Worm (Caenorhabditis elegans): ENCODE results near the gene vha-13.

The vha-13 gene

DNA sequence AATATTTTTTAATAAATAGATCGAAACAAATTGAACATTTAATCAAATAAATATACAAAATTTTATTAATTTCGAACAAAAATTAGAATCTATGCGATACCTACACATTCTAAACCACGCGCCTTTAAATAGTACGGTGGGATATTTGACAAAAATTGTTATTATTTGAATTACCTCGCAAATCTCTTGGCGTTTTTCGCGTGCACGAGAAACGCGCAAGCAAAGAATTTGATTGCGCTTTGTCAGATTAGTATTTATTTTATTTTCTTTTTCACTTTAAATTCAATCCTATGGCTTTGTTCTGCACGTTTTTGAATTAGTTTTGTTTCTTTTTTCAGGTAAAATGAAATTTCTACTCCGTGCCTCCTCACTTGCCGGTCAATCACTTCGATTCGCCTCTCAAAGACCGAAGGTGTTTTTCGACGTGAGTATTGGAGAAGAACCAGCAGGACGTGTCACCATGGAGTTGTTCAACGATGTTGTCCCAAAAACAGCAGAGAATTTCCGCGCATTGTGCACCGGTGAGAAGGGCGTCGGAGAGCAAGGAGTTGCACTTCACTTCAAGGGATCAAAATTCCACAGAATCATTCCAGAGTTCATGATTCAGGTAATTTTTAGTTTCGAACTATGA is 4.3 kb downstream of the vha-13 start, which contains the start of gene cyn-1 (continued):
- peak; percentile 60 for TF ChIP-seq mab-5 (tag; optimal IDR thresholded peaks at IDR 0.05)
- no peak for TF ChIP-seq elt-3 (tag; optimal IDR thresholded peaks at IDR 0.05)
- no peak for TF ChIP-seq ZK546.5 (tag; optimal IDR thresholded peaks at IDR 0.05)
- TF ChIP-seq egl-27 (tag; optimal IDR thresholded peaks at IDR 0.05), result peak; percentile 46
- no peak for TF ChIP-seq nhr-11 (tag; optimal IDR thresholded peaks at IDR 0.05)
- TF ChIP-seq sma-3 (GFP tag; optimal IDR thresholded peaks at IDR 0.05), result peak; percentile 80
- TF ChIP-seq ama-1 (optimal IDR thresholded peaks at IDR 0.05), result peak; percentile 78
- no peak for TF ChIP-seq peb-1 (tag; optimal IDR thresholded peaks at IDR 0.05)
- no peak for TF ChIP-seq zag-1 (tag; optimal IDR thresholded peaks at IDR 0.05)
- no peak for TF ChIP-seq ztf-11 (tag; optimal IDR thresholded peaks at IDR 0.05)
- peak; percentile 92 for TF ChIP-seq C34F6.9 (tag; optimal IDR thresholded peaks at IDR 0.05)
- peak; percentile 82 for TF ChIP-seq snpc-4 (tag; optimal IDR thresholded peaks at IDR 0.05)
- TF ChIP-seq sem-4 (tag; optimal IDR thresholded peaks at IDR 0.05), result peak; percentile 52
- TF ChIP-seq F13H6.1 (tag; optimal IDR thresholded peaks at IDR 0.05), result peak; percentile 80
- TF ChIP-seq Y55F3AM.14 (GFP tag; optimal IDR thresholded peaks at IDR 0.05), result no peak

DNA sequence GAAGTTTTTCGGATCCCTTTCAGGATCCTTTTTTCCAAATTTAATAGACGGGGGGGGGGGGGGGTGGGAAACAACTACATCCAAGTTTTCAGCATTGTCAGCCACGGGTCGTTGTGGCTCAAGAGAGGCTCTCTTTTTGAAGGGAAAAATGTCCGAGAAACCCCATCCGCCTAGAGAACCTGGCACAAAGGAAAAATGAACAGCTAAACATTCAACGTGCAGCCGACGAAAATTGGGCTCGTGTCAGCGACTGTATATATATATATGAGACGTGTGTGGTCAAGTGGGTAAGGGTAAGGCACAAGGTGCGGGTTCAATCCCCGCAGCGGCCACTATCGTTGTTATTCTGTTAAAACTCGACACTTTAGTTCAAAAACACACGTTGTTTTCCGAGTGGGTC is 7.1 kb downstream of the vha-13 start, which contains the start of gene Y49A3A.4:
Gene Y49A3A.4 (minus strand): TSS at position 314 of the 400 bp plus-strand sequence.
- no peak for TF ChIP-seq ceh-82 (tag; optimal IDR thresholded peaks at IDR 0.05)
- TF ChIP-seq nhr-10 (tag; optimal IDR thresholded peaks at IDR 0.05), result no peak
- no peak for TF ChIP-seq dmd-4 (tag; optimal IDR thresholded peaks at IDR 0.05)
- TF ChIP-seq alr-1 (tag; optimal IDR thresholded peaks at IDR 0.05), result no peak
- peak; percentile 89 for TF ChIP-seq snpc-4 (tag; optimal IDR thresholded peaks at IDR 0.05)
- TF ChIP-seq unc-55 (GFP tag; optimal IDR thresholded peaks at IDR 0.05), result no peak
- TF ChIP-seq F13H6.1 (tag; optimal IDR thresholded peaks at IDR 0.05), result no peak
- TF ChIP-seq peb-1 (tag; optimal IDR thresholded peaks at IDR 0.05), result no peak

DNA sequence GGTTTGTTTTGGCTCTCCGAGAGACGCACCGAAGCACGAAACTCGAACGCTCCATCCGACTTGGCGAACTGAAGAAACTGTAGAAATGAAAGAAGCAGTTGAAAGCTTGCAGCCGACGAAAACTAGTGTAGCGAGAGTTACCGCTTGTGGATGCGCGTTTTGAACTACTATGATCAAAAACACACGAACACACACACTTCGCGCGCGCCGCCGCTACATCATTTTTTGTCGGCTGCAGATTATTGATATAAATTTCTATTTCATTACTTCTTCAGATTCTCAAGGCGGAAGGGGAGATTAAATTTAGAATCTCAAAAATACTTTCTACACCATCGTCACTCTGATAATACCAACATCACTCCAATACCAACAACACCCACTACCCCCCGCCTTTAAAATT is 10.5 kb downstream of the vha-13 start:
- TF ChIP-seq nhr-10 (tag; optimal IDR thresholded peaks at IDR 0.05), result no peak
- TF ChIP-seq lin-39 (tag; optimal IDR thresholded peaks at IDR 0.05), result no peak
- no peak for TF ChIP-seq nhr-77 (tag; optimal IDR thresholded peaks at IDR 0.05)
- TF ChIP-seq gmeb-1 (tag; optimal IDR thresholded peaks at IDR 0.05), result no peak
- no peak for TF ChIP-seq elt-1 (tag; optimal IDR thresholded peaks at IDR 0.05)
- no peak for TF ChIP-seq F13H6.1 (tag; optimal IDR thresholded peaks at IDR 0.05)
- TF ChIP-seq nhr-12 (tag; optimal IDR thresholded peaks at IDR 0.05), result no peak
- no peak for TF ChIP-seq C34F6.9 (tag; optimal IDR thresholded peaks at IDR 0.05)
- TF ChIP-seq alr-1 (tag; optimal IDR thresholded peaks at IDR 0.05), result no peak
- TF ChIP-seq ZK546.5 (tag; optimal IDR thresholded peaks at IDR 0.05), result no peak
- no peak for TF ChIP-seq nhr-11 (tag; optimal IDR thresholded peaks at IDR 0.05)
- no peak for TF ChIP-seq ztf-1 (GFP tag; conservative IDR thresholded peaks at IDR 0.05)
- TF ChIP-seq snpc-4 (tag; optimal IDR thresholded peaks at IDR 0.05), result no peak
- no peak for TF ChIP-seq lin-13 (GFP tag; optimal IDR thresholded peaks at IDR 0.05)
- TF ChIP-seq Y55F3AM.14 (GFP tag; optimal IDR thresholded peaks at IDR 0.05), result no peak
- TF ChIP-seq ceh-82 (tag; optimal IDR thresholded peaks at IDR 0.05), result no peak
- TF ChIP-seq ztf-4 (tag; optimal IDR thresholded peaks at IDR 0.05), result no peak
- no peak for TF ChIP-seq mdl-1 (tag; optimal IDR thresholded peaks at IDR 0.05)

DNA sequence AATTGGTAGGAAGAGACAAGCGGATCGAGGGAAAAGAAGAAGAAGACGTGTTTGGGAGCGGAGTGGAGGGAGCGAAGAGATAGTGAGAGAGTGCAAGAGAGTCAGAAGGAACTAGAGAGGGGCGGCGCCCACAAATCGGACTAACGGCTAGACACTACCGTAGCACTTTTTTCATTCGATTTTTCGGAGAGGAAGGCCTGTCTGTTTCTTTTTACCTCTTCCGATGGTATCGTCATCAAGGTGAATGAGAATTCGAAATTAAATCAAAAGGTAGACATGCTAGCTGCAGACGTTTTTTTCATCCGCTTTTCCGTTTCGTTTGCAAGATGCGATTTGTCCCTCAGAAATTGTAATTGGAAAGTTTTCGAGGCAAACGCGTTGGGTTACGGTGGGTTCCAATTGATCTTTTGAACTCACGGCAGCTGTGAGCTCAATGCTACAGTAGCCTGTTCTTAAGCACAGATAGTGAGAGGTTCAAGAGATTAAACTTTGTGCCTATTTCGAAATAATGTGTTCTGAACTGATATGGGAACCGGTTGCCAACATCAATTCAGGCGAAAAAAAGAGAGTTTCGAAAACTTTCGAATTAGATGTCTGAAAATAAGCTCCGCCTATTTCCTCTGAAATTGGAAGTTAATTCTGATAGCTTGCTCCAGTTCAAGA is 13.2 kb downstream of the vha-13 start:
- TF ChIP-seq alr-1 (tag; optimal IDR thresholded peaks at IDR 0.05) (no peak), sem-4 (tag; optimal IDR thresholded peaks at IDR 0.05) (peak; percentile 6), lsy-2 (tag; optimal IDR thresholded peaks at IDR 0.05) (peak in 1 of 2 experiments; percentile 74), blmp-1 (tag; optimal IDR thresholded peaks at IDR 0.05; ENCODE audit: insufficient read depth) (peak; percentile 64), fos-1 (tag; optimal IDR thresholded peaks at IDR 0.05) (peak; percentile 12), nhr-21 (tag; optimal IDR thresholded peaks at IDR 0.05) (no peak)

DNA sequence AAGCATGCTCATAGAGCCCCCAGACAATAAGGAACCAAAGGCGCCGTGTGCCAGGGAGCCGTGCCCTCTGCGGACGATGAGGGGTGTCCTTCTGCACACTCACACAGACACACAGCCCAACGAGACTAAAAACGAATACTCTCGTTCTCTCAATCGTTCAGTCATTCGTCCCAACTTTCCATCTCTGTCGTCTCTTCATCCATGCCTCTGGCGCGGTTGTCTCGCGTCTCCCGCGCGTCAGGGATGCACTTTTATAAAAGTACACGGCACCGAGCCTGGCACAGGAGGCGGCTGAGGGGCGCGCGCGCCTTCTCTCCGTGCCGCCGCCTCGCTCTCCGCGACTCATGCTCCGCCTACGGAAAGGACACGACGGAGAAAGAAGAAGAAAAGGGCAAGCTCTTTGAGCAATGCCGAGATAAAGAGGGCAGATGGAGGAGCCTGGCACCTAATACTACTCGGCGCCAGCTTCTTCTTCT is 15.0 kb downstream of the vha-13 start:
- no peak for TF ChIP-seq gmeb-1 (tag; optimal IDR thresholded peaks at IDR 0.05)
- TF ChIP-seq R02D3.7 (tag; optimal IDR thresholded peaks at IDR 0.05), result no peak
- no peak for TF ChIP-seq ztf-4 (tag; optimal IDR thresholded peaks at IDR 0.05)
- peak; percentile 85 for TF ChIP-seq nhr-21 (tag; optimal IDR thresholded peaks at IDR 0.05)
- TF ChIP-seq nhr-6 (tag; optimal IDR thresholded peaks at IDR 0.05), result no peak
- TF ChIP-seq unc-62 (GFP tag; optimal IDR thresholded peaks at IDR 0.05), result peak; percentile 72
- peak; percentile 44 for TF ChIP-seq crh-2 (tag; optimal IDR thresholded peaks at IDR 0.05)
- peak; percentile 34 for TF ChIP-seq ceh-82 (tag; optimal IDR thresholded peaks at IDR 0.05)
- peak; percentile 89 for TF ChIP-seq sma-9 (GFP tag; optimal IDR thresholded peaks at IDR 0.05)
- TF ChIP-seq sma-9 (tag; optimal IDR thresholded peaks at IDR 0.05), result no peak
- no peak for TF ChIP-seq nhr-23 (tag; optimal IDR thresholded peaks at IDR 0.05)
- no peak for TF ChIP-seq ztf-1 (GFP tag; conservative IDR thresholded peaks at IDR 0.05)
- peak; percentile 57 for TF ChIP-seq lin-13 (GFP tag; optimal IDR thresholded peaks at IDR 0.05)
- peak; percentile 88 for TF ChIP-seq unc-55 (GFP tag; optimal IDR thresholded peaks at IDR 0.05)
- no peak for TF ChIP-seq ZK546.5 (tag; optimal IDR thresholded peaks at IDR 0.05)
- TF ChIP-seq skn-1 (tag; optimal IDR thresholded peaks at IDR 0.05), result no peak
- TF ChIP-seq unc-39 (tag; optimal IDR thresholded peaks at IDR 0.05), result no peak
- TF ChIP-seq blmp-1 (tag; optimal IDR thresholded peaks at IDR 0.05; ENCODE audit: insufficient read depth), result peak; percentile 46
- TF ChIP-seq Y55F3AM.14 (GFP tag; optimal IDR thresholded peaks at IDR 0.05), result peak; percentile 87
- TF ChIP-seq F13H6.1 (tag; optimal IDR thresholded peaks at IDR 0.05), result peak; percentile 86
- peak; percentile 39 to 59 for TF ChIP-seq mdl-1 (tag; optimal IDR thresholded peaks at IDR 0.05)
- TF ChIP-seq zag-1 (tag; optimal IDR thresholded peaks at IDR 0.05), result peak; percentile 82
- TF ChIP-seq mab-5 (tag; optimal IDR thresholded peaks at IDR 0.05), result no peak
